Worm (Caenorhabditis elegans): ENCODE results near the gene egrh-2.

DNA sequence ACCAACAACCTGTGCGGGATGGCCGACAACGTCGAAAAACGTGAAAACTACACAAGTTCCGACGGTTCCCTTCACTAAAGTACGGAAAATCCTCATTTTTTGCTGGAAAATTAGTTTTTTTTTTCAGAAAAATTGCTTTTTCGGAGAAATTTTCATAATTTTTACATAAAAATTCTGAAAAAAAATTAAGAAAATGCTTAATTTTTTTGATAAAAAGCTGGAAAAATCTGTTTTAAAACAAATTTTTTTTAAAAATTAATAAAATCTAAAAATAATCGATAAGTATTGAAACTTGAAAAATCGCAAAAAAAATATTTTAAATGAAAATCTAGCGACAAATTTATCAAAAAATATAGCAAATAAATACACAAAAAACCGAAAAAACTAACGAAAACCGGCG lies 15.5 kb upstream of the egrh-2 start, which contains the start of gene immp-2:
- TF ChIP-seq flt-1 (GFP tag; IDR thresholded peaks at IDR 0.05) (no peak), T22C8.4 (GFP tag; IDR thresholded peaks at IDR 0.05) (no peak)
